Comparison of ENCODE assay signal across 1 fruit fly cellular context in the genomic region with DNA sequence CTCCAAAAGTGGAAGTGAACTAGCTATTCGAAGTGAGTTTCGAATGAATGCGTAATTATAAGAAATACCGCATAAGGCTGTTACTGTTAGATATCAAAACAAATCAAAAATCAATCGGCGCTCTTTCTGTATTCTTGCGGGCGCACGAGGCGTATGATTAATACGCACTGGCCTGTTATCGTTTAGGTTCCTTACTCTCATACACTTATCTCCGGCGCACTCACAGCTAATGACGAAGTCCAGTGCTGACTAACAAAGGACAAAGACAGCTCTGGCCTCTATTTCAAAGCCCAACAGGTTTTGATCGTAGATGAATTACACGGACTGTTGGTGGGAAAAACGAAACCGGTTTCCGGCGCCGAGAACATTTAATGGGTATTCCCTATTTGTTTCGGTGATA.
A peak's percentile ranks its signal among the peaks of the same experiment; 100 is the strongest.
TF ChIP-seq lines count a peak whose summit lies in the region.

No protein-coding gene starts in this region.

TF ChIP-seq in whole organism, embryonic, 481 proteins besides CTCF, POLR2A, EP300 and RAD21 (continued from another document):
- TF ChIP-seq pzg (GFP tag; optimal IDR thresholded peaks at IDR 0.05; lab: Kevin White, UChicago) (no peak), CG31224 (GFP tag; IDR thresholded peaks at IDR 0.05; lab: Robert Waterston, UW) (no peak), unpg (GFP tag; optimal IDR thresholded peaks at IDR 0.05; lab: Kevin White, UChicago) (no peak), CG1647 (GFP tag; optimal IDR thresholded peaks at IDR 0.05; lab: Kevin White, UChicago) (no peak), exex (tag; optimal IDR thresholded peaks at IDR 0.05; lab: Kevin White, UChicago) (peak; percentile 65), CG18011 (GFP tag; optimal IDR thresholded peaks at IDR 0.05; lab: Kevin White, UChicago) (no peak), CG12744 (GFP tag; optimal IDR thresholded peaks at IDR 0.05; lab: Kevin White, UChicago) (no peak), CG9609 (GFP tag; optimal IDR thresholded peaks at IDR 0.05; lab: Kevin White, UChicago) (no peak), CG15073 (GFP tag; optimal IDR thresholded peaks at IDR 0.05; lab: Kevin White, UChicago) (no peak), bsh (GFP tag; optimal IDR thresholded peaks at IDR 0.05; lab: Kevin White, UChicago) (no peak), HHEX (GFP tag; optimal IDR thresholded peaks at IDR 0.05; lab: Kevin White, UChicago) (no peak), chm (GFP tag; IDR thresholded peaks at IDR 0.05; lab: Robert Waterston, UW) (no peak), chif (GFP tag; optimal IDR thresholded peaks at IDR 0.05; lab: Kevin White, UChicago) (no peak), cad (GFP tag; optimal IDR thresholded peaks at IDR 0.05; lab: Kevin White, UChicago) (no peak), H15 (GFP tag; IDR thresholded peaks at IDR 0.05; lab: Robert Waterston, UW) (no peak), CG33213 (GFP tag; optimal IDR thresholded peaks at IDR 0.05; lab: Kevin White, UChicago) (no peak), wek (GFP tag; optimal IDR thresholded peaks at IDR 0.05; lab: Kevin White, UChicago) (no peak), CG18476 (GFP tag; optimal IDR thresholded peaks at IDR 0.05; lab: Kevin White, UChicago) (no peak), CG12769 (tag; optimal IDR thresholded peaks at IDR 0.05; lab: Kevin White, UChicago) (peak; percentile 3), CG15601 (tag; optimal IDR thresholded peaks at IDR 0.05; lab: Kevin White, UChicago) (no peak), Hey (tag; optimal IDR thresholded peaks at IDR 0.05; lab: Kevin White, UChicago) (peak; percentile 95), nerfin-2 (GFP tag; IDR thresholded peaks at IDR 0.05; lab: Robert Waterston, UW; ENCODE audit: partially characterized antibody) (no peak), Dad (GFP tag; optimal IDR thresholded peaks at IDR 0.05; lab: Kevin White, UChicago) (no peak), Nf-YB (GFP tag; optimal IDR thresholded peaks at IDR 0.05; lab: Kevin White, UChicago) (no peak)
